Fruit fly (Drosophila melanogaster): ENCODE results near the gene Syx5.

- no peak for TF ChIP-seq CG8478 (optimal IDR thresholded peaks at IDR 0.05)
- no peak for TF ChIP-seq CTCF (optimal IDR thresholded peaks at IDR 0.05)
These were observed 38.3 kb upstream of the Syx5 start for dm6 chr2L:16268869-16269231.

Measured in S2 (cell line).